Fruit fly (Drosophila melanogaster): ENCODE measurements around the gene CG34011.
A peak's percentile ranks its signal among the peaks of the same experiment; 100 is the strongest.

The CG34011 gene

dm6 chr2L:5726049-5726448 is 9.5 kb downstream of the CG34011 start (continued):
- TF ChIP-seq wor (GFP tag; IDR thresholded peaks at IDR 0.05) (no peak), Rfx (GFP tag; IDR thresholded peaks at IDR 0.05) (no peak), tll (GFP tag; optimal IDR thresholded peaks at IDR 0.05) (no peak), CG17328 (GFP tag; IDR thresholded peaks at IDR 0.05) (no peak), Antp (GFP tag; optimal IDR thresholded peaks at IDR 0.05) (no peak), Dek (tag; optimal IDR thresholded peaks at IDR 0.05) (no peak), jigr1 (GFP tag; IDR thresholded peaks at IDR 0.05) (no peak), lmd (GFP tag; IDR thresholded peaks at IDR 0.05) (no peak), grau (tag; optimal IDR thresholded peaks at IDR 0.05) (peak; percentile 84)

- no peak for TF ChIP-seq usp (GFP tag; optimal IDR thresholded peaks at IDR 0.05)
- TF ChIP-seq CG3726 (GFP tag; IDR thresholded peaks at IDR 0.05): no peak
- TF ChIP-seq trem (tag; optimal IDR thresholded peaks at IDR 0.05): no peak
- TF ChIP-seq CG6689 (GFP tag; IDR thresholded peaks at IDR 0.05): no peak
- no peak for TF ChIP-seq cas (GFP tag; IDR thresholded peaks at IDR 0.05)
Observed at dm6 chr2L:5728711-5729110, 12.2 kb downstream of the CG34011 start, which contains the start of gene CG14006. Gene CG14006 (minus strand): TSS chr2L:5728811.

dm6 chr2L:5730432-5730831 is 13.9 kb downstream of the CG34011 start:
- no peak for TF ChIP-seq wdn (GFP tag; IDR thresholded peaks at IDR 0.05)
- no peak for TF ChIP-seq slou (GFP tag; optimal IDR thresholded peaks at IDR 0.05)
- TF ChIP-seq CG11085 (GFP tag; IDR thresholded peaks at IDR 0.05): no peak
- TF ChIP-seq Med (GFP tag): no peak
- TF ChIP-seq Nf-YB (GFP tag; optimal IDR thresholded peaks at IDR 0.05): no peak
- peak; percentile 3 for TF ChIP-seq nmo (GFP tag; optimal IDR thresholded peaks at IDR 0.05)
- TF ChIP-seq wek (GFP tag; optimal IDR thresholded peaks at IDR 0.05): no peak
- no peak for TF ChIP-seq Meics (GFP tag; optimal IDR thresholded peaks at IDR 0.05)
- peak; percentile 16 for TF ChIP-seq CG4424 (GFP tag; optimal IDR thresholded peaks at IDR 0.05)
- TF ChIP-seq CG9876 (GFP tag; optimal IDR thresholded peaks at IDR 0.05): no peak
- no peak for TF ChIP-seq sd (tag; optimal IDR thresholded peaks at IDR 0.05)
- TF ChIP-seq CG6689 (GFP tag; IDR thresholded peaks at IDR 0.05): no peak
- TF ChIP-seq fd3F (GFP tag; optimal IDR thresholded peaks at IDR 0.05): no peak
- TF ChIP-seq gcm (GFP tag; optimal IDR thresholded peaks at IDR 0.05): no peak
- TF ChIP-seq stc (GFP tag; IDR thresholded peaks at IDR 0.05): no peak
- TF ChIP-seq CG1792 (GFP tag; optimal IDR thresholded peaks at IDR 0.05): no peak
- TF ChIP-seq CG11695 (GFP tag; IDR thresholded peaks at IDR 0.05): no peak
- TF ChIP-seq CG16863 (GFP tag; optimal IDR thresholded peaks at IDR 0.05): no peak
- TF ChIP-seq CG9437 (GFP tag; optimal IDR thresholded peaks at IDR 0.05): no peak
- no peak for TF ChIP-seq Scr (GFP tag; IDR thresholded peaks at IDR 0.05; ENCODE audit: partially characterized antibody)
- TF ChIP-seq BtbVII (GFP tag; optimal IDR thresholded peaks at IDR 0.05): no peak
- peak; percentile 16 for TF ChIP-seq ind (GFP tag; optimal IDR thresholded peaks at IDR 0.05)
- TF ChIP-seq hb (GFP tag; IDR thresholded peaks at IDR 0.05; ENCODE audit: partially characterized antibody): no peak
- no peak for TF ChIP-seq Sry-δ (GFP tag; optimal IDR thresholded peaks at IDR 0.05)
- no peak for TF ChIP-seq CG2120 (GFP tag; optimal IDR thresholded peaks at IDR 0.05)
- TF ChIP-seq bbx (GFP tag; IDR thresholded peaks at IDR 0.05; ENCODE audit: partially characterized antibody): no peak
- peak; percentile 19 for TF ChIP-seq Sox102F (GFP tag; optimal IDR thresholded peaks at IDR 0.05)
- no peak for TF ChIP-seq CG10147 (GFP tag; optimal IDR thresholded peaks at IDR 0.05)
- TF ChIP-seq Ets65A (GFP tag): peak; percentile 6
- TF ChIP-seq CoRest (tag; optimal IDR thresholded peaks at IDR 0.05): no peak
- TF ChIP-seq Myb (GFP tag; optimal IDR thresholded peaks at IDR 0.05): no peak
- no peak for TF ChIP-seq lilli (GFP tag; optimal IDR thresholded peaks at IDR 0.05)
- no peak for TF ChIP-seq CG17568 (GFP tag; optimal IDR thresholded peaks at IDR 0.05)
- no peak for TF ChIP-seq ems (GFP tag; optimal IDR thresholded peaks at IDR 0.05)
- TF ChIP-seq Dp (GFP tag; optimal IDR thresholded peaks at IDR 0.05): no peak
- no peak for TF ChIP-seq CTCF (GFP tag; optimal IDR thresholded peaks at IDR 0.05)
- no peak for TF ChIP-seq CG3995 (GFP tag; optimal IDR thresholded peaks at IDR 0.05)
